Worm (Caenorhabditis elegans) whole organism, L2 larva: Measurements from ENCODE around the gene blos-1.

Experiments used
- F13H6.1 ChIP-seq: sonication (generic microtip); optimal IDR thresholded peaks from 2 replicates; lab custom pipeline; 2016; ENCODE audit warnings: missing genetic modification characterization, missing compliant biosample characterization
- elt-3 ChIP-seq: sonication (generic microtip); optimal IDR thresholded peaks from 2 replicates; lab custom pipeline; 2017; ENCODE audit warnings: missing biosample characterization, missing genetic modification characterization
- lin-13 ChIP-seq: fragments of 150-350 bp; optimal IDR thresholded peaks from 2 replicates; lab custom pipeline; 2014; ENCODE audit warnings: missing biosample characterization, missing genetic modification reagents, missing genetic modification characterization
- mab-5 ChIP-seq: fragments of 150-350 bp; optimal IDR thresholded peaks from 2 replicates; lab custom pipeline; 2014; ENCODE audit warnings: missing biosample characterization, missing genetic modification characterization

DNA sequence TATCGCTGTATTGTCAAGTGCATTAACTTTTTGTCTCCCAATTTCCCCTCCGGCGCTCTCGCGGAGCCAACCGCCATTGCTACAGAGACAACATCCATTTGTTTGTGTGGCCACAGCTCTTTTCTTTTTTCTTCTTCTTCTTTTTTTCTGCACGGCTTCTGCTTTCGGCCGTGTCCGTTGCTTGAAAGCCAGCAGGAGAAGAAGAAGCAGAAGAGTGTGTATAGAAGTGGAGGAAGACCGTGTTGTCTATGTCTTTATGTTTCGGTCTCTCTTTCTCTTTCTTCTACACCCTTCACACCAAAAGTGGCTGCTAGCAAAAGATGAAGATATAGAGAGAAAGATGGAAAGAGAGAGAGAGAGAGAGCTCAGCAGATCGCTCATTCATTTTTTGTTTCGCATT lies 23.9 kb downstream of the blos-1 start:
- TF ChIP-seq elt-3 (tag; lab: Kevin White, UChicago) (no peak), F13H6.1 (tag; lab: Kevin White, UChicago) (no peak), mab-5 (tag; lab: Kevin White, UChicago) (no peak), lin-13 (GFP tag; lab: Kevin White, UChicago) (no peak)
